Fruit fly (Drosophila melanogaster): ENCODE data around the gene spdi.

DNA sequence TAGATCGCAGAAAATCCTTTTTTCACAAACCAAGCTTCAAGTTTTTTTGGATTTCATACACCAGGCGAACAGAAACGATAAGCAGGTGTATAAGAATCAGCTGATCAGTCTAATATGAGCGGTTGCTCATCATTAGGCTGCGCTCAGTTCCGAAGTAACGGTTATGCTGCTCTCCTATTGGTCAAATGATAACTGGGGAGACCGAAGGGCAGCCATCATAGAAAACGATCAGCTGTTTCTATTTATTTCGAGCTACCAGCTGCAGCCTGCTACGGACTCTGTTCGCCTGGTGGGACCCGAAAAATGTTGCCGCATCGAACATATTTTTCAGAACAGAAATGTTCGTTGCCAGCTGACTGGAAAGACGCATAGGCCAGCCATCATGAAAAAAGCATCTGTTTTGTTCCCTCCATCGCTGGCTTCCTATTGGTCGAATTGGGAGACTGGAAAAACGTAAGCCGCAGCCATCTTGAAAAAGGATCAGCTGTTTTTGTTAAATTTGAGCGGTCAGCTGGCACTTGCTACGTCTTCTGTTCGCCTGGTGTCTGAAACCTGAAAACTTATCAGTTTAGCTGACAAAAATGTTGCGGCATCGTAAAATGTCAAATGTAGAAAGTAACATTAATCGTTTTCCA, 73.5 kb downstream of the spdi start:
- no peak for TF ChIP-seq tin (GFP tag; optimal IDR thresholded peaks at IDR 0.05)
- TF ChIP-seq CG7839 (tag; optimal IDR thresholded peaks at IDR 0.05): no peak
- no peak for TF ChIP-seq stwl (tag; optimal IDR thresholded peaks at IDR 0.05)
